Worm (Caenorhabditis elegans) whole organism, L4 larva: ENCODE data around the gene T08G5.1.

ENCODE experiments used
- D1046.2 ChIP-seq: fragments of 200-800 bp; sonication (Bioruptor generic); IDR thresholded peaks from 2 replicates; pipeline ENCODE4 v1.3.6; 2022; ENCODE audit warnings: missing genetic modification characterization, missing compliant biosample characterization
- F10B5.3 ChIP-seq: sonication (generic microtip); optimal IDR thresholded peaks from 2 replicates; lab custom pipeline; 2016; ENCODE audit warnings: mild to moderate bottlenecking, missing genetic modification characterization, missing compliant biosample characterization
- F49E8.2 ChIP-seq: sonication (generic microtip); optimal IDR thresholded peaks from 2 replicates; lab custom pipeline; 2016; ENCODE audit warnings: missing compliant biosample characterization, mild to moderate bottlenecking, missing genetic modification characterization, borderline replicate concordance
- Y105C5A.15 ChIP-seq: fragments of 200-800 bp; sonication (Bioruptor generic); IDR thresholded peaks from 2 replicates; pipeline ENCODE4 v1.3.6; 2022; ENCODE audit warnings: missing genetic modification characterization, missing compliant biosample characterization
- Y48G9A.11 ChIP-seq: fragments of 200-800 bp; sonication (Bioruptor generic); IDR thresholded peaks from 2 replicates; pipeline ENCODE4 v1.3.6; 2022; ENCODE audit warnings: missing genetic modification reagents, missing genetic modification characterization, missing compliant biosample characterization
- Y75B8A.6 ChIP-seq: fragments of 200-800 bp; sonication (Bioruptor generic); IDR thresholded peaks from 2 replicates; pipeline ENCODE4 v1.3.6; 2022; ENCODE audit warnings: missing genetic modification reagents, missing genetic modification characterization, missing compliant biosample characterization
- ZK337.2 ChIP-seq: fragments of 200-800 bp; sonication (Bioruptor generic); IDR thresholded peaks from 2 replicates; pipeline ENCODE4 v1.3.6; 2022; ENCODE audit warnings: missing genetic modification reagents, missing genetic modification characterization, missing compliant biosample characterization
- ZK546.5 ChIP-seq, 2 experiments: sonication (generic microtip); optimal IDR thresholded peaks; 2 replicates each; lab custom pipeline; 2017; ENCODE audit warnings: missing biosample characterization in 2 of 2, missing genetic modification characterization in 2 of 2
- aly-2 ChIP-seq: sonication (generic microtip); optimal IDR thresholded peaks from 2 replicates; lab custom pipeline; 2018; ENCODE audit warnings: missing biosample characterization, missing genetic modification characterization
- ama-1 ChIP-seq: fragments of 150-350 bp; optimal IDR thresholded peaks from 2 replicates; lab custom pipeline; 2014; ENCODE audit warnings: inconsistent platforms, mixed read lengths
- ceh-20 ChIP-seq: fragments of 200-800 bp; sonication (Bioruptor generic); IDR thresholded peaks from 2 replicates; pipeline ENCODE4 v1.3.6; 2022; ENCODE audit warnings: missing genetic modification reagents, missing genetic modification characterization, missing compliant biosample characterization
- ceh-62 ChIP-seq: sonication (generic microtip); optimal IDR thresholded peaks from 2 replicates; lab custom pipeline; 2017; ENCODE audit warnings: missing biosample characterization, missing genetic modification characterization
- ces-1 ChIP-seq: fragments of 150-350 bp; sonication (generic microtip); optimal IDR thresholded peaks from 4 replicates; lab custom pipeline; 2014; ENCODE audit warnings: missing biosample characterization, missing genetic modification reagents, missing genetic modification characterization
- cey-2 ChIP-seq: sonication (generic microtip); optimal IDR thresholded peaks from 3 replicates; lab custom pipeline; 2017; ENCODE audit warnings: missing genetic modification characterization, mild to moderate bottlenecking, missing compliant biosample characterization, antibody characterized with exemption, borderline replicate concordance; ENCODE audit not compliant: insufficient read depth
- ctbp-1 ChIP-seq: fragments of 200-800 bp; sonication (Bioruptor generic); IDR thresholded peaks from 2 replicates; pipeline ENCODE4 v1.3.6; 2022; ENCODE audit warnings: missing genetic modification reagents, missing genetic modification characterization, missing compliant biosample characterization
- daf-12 ChIP-seq: fragments of 150-350 bp; optimal IDR thresholded peaks from 2 replicates; lab custom pipeline; 2014; ENCODE audit warnings: missing biosample characterization, missing genetic modification reagents, missing genetic modification characterization
- daf-19 ChIP-seq: fragments of 200-800 bp; sonication (Bioruptor generic); conservative IDR thresholded peaks from 2 replicates; pipeline ENCODE4 v1.3.6; 2022; ENCODE audit warnings: missing genetic modification characterization, missing compliant biosample characterization
- daf-8 ChIP-seq: fragments of 200-800 bp; sonication (Bioruptor generic); IDR thresholded peaks from 2 replicates; pipeline ENCODE4 v1.3.6; 2022; ENCODE audit warnings: missing genetic modification characterization, missing compliant biosample characterization
- dmd-6 ChIP-seq: fragments of 200-800 bp; sonication (Bioruptor generic); IDR thresholded peaks from 2 replicates; pipeline ENCODE4 v1.3.6; 2022; ENCODE audit warnings: missing genetic modification reagents, missing genetic modification characterization, missing compliant biosample characterization
- dmd-9 ChIP-seq: fragments of 200-800 bp; sonication (Bioruptor generic); IDR thresholded peaks from 2 replicates; pipeline ENCODE4 v1.3.6; 2022; ENCODE audit warnings: missing genetic modification reagents, missing genetic modification characterization, missing compliant biosample characterization
- dpl-1 ChIP-seq: fragments of 150-350 bp; optimal IDR thresholded peaks from 2 replicates; lab custom pipeline; 2014; ENCODE audit warnings: missing biosample characterization, missing genetic modification reagents, missing genetic modification characterization
- duxl-1 ChIP-seq: sonication (generic microtip); optimal IDR thresholded peaks from 2 replicates; lab custom pipeline; 2016; ENCODE audit warnings: mild to moderate bottlenecking, missing genetic modification characterization, moderate library complexity, missing compliant biosample characterization; ENCODE audit not compliant: poor library complexity
- lim-7 ChIP-seq: fragments of 200-800 bp; sonication (Bioruptor generic); IDR thresholded peaks from 2 replicates; pipeline ENCODE4 v1.3.6; 2022; ENCODE audit warnings: missing genetic modification characterization, missing compliant biosample characterization
- lin-39 ChIP-seq: fragments of 150-350 bp; optimal IDR thresholded peaks from 2 replicates; lab custom pipeline; 2014; ENCODE audit warnings: missing biosample characterization, missing genetic modification reagents, missing genetic modification characterization
- lir-3 ChIP-seq: sonication (generic microtip); optimal IDR thresholded peaks from 2 replicates; lab custom pipeline; 2016; ENCODE audit warnings: mild to moderate bottlenecking, missing genetic modification characterization, missing compliant biosample characterization
- mdl-1 ChIP-seq, 2 experiments: fragments of 150-350 bp in 1 of 2; sonication (generic microtip) in 1 of 2; optimal IDR thresholded peaks; 2 replicates each; lab custom pipeline; 2014 to 2017; ENCODE audit warnings: missing biosample characterization in 2 of 2, missing genetic modification characterization in 2 of 2
- mdt-29 ChIP-seq: fragments of 200-800 bp; sonication (Bioruptor generic); IDR thresholded peaks from 2 replicates; pipeline ENCODE4 v1.3.6; 2022; ENCODE audit warnings: missing genetic modification reagents, missing genetic modification characterization, missing compliant biosample characterization
- mxl-2 ChIP-seq: fragments of 200-800 bp; sonication (Bioruptor generic); conservative IDR thresholded peaks from 2 replicates; pipeline ENCODE4 v1.3.6; 2022; ENCODE audit warnings: missing genetic modification reagents, missing genetic modification characterization, missing compliant biosample characterization
- mxl-3 ChIP-seq: fragments of 200-800 bp; sonication (Bioruptor generic); optimal IDR thresholded peaks from 2 replicates; lab custom pipeline; 2018; ENCODE audit warnings: mild to moderate bottlenecking, missing genetic modification characterization, missing compliant biosample characterization
- nhr-102 ChIP-seq: sonication (generic microtip); optimal IDR thresholded peaks from 2 replicates; lab custom pipeline; 2016; ENCODE audit warnings: mild to moderate bottlenecking, missing genetic modification characterization, moderate library complexity, missing compliant biosample characterization
- nhr-11 ChIP-seq: fragments of 150-350 bp; optimal IDR thresholded peaks from 2 replicates; lab custom pipeline; 2014; ENCODE audit warnings: missing biosample characterization, missing genetic modification characterization
- nhr-237 ChIP-seq: sonication (generic microtip); optimal IDR thresholded peaks from 2 replicates; lab custom pipeline; 2017; ENCODE audit warnings: missing biosample characterization, missing genetic modification characterization
- nhr-28 ChIP-seq: fragments of 150-350 bp; optimal IDR thresholded peaks from 2 replicates; lab custom pipeline; 2014; ENCODE audit warnings: missing biosample characterization, missing genetic modification characterization
- nhr-42 ChIP-seq: fragments of 200-800 bp; sonication (Bioruptor generic); IDR thresholded peaks from 2 replicates; pipeline ENCODE4 v1.3.6; 2022; ENCODE audit warnings: missing genetic modification characterization, missing compliant biosample characterization
- nhr-48 ChIP-seq: sonication (generic microtip); optimal IDR thresholded peaks from 2 replicates; lab custom pipeline; 2016; ENCODE audit warnings: mild to moderate bottlenecking, missing genetic modification characterization, missing compliant biosample characterization
- nhr-6 ChIP-seq: fragments of 150-350 bp; optimal IDR thresholded peaks from 2 replicates; lab custom pipeline; 2014; ENCODE audit warnings: missing biosample characterization, missing genetic modification characterization
- php-3 ChIP-seq: fragments of 200-800 bp; sonication (Bioruptor generic); IDR thresholded peaks from 2 replicates; pipeline ENCODE4 v1.3.6; 2022; ENCODE audit warnings: missing genetic modification reagents, missing genetic modification characterization, missing compliant biosample characterization
- skn-1 ChIP-seq: fragments of 150-350 bp; optimal IDR thresholded peaks from 2 replicates; lab custom pipeline; 2014; ENCODE audit warnings: missing biosample characterization, missing genetic modification characterization
- spr-1 ChIP-seq: sonication (generic microtip); optimal IDR thresholded peaks from 2 replicates; lab custom pipeline; 2016; ENCODE audit warnings: mild to moderate bottlenecking, missing genetic modification characterization, missing compliant biosample characterization
- spr-3 ChIP-seq: fragments of 200-800 bp; sonication (Bioruptor generic); optimal IDR thresholded peaks from 2 replicates; lab custom pipeline; 2018; ENCODE audit warnings: mild to moderate bottlenecking, missing genetic modification characterization, missing compliant biosample characterization
- unc-62 ChIP-seq, 3 experiments: fragments of 150-350 bp in 1 of 3; sonication (generic microtip); optimal IDR thresholded peaks in 2 of 3; peaks in 1 of 3; 1 replicate in 1 of 3; 2 replicates in 2 of 3; lab custom pipeline; 2014 to 2017; ENCODE audit warnings: missing biosample characterization in 3 of 3, missing genetic modification characterization in 3 of 3, missing genetic modification reagents in 3 of 3, missing genotype in 1 of 3
- vab-7 ChIP-seq: fragments of 200-800 bp; sonication (Bioruptor generic); IDR thresholded peaks from 2 replicates; pipeline ENCODE4 v1.3.6; 2022; ENCODE audit warnings: missing genetic modification reagents, missing genetic modification characterization, missing compliant biosample characterization
- zfp-3 ChIP-seq: fragments of 200-800 bp; sonication (Bioruptor generic); conservative IDR thresholded peaks from 2 replicates; pipeline ENCODE4 v1.3.6; 2022; ENCODE audit warnings: missing genetic modification reagents, missing genetic modification characterization, missing compliant biosample characterization
- zip-11 ChIP-seq: fragments of 200-800 bp; sonication (Bioruptor generic); IDR thresholded peaks from 2 replicates; pipeline ENCODE4 v1.3.6; 2022; ENCODE audit warnings: missing genetic modification characterization, missing compliant biosample characterization
- ztf-11 ChIP-seq: fragments of 150-350 bp; optimal IDR thresholded peaks from 2 replicates; lab custom pipeline; 2014; ENCODE audit warnings: missing biosample characterization, missing genetic modification characterization
- ztf-7 ChIP-seq: fragments of 150-350 bp; optimal IDR thresholded peaks from 2 replicates; lab custom pipeline; 2014; ENCODE audit warnings: missing biosample characterization, missing genetic modification characterization

T08G5.1 gene

ce11 chrV:14012002-14012554 is 6.5 kb upstream of the T08G5.1 start, which contains the start of the genes ddx-17 and aip-1 (continued):
- TF ChIP-seq F49E8.2: no peak
- no peak for TF ChIP-seq ceh-62 (tag; lab: Kevin White, UChicago)
- peak; percentile 77 for TF ChIP-seq dpl-1 (GFP tag; lab: Kevin White, UChicago)
- no peak for TF ChIP-seq D1046.2 (GFP tag; lab: Robert Waterston, UW)
- no peak for TF ChIP-seq dmd-9 (GFP tag; lab: Robert Waterston, UW)
- no peak for TF ChIP-seq skn-1 (tag; lab: Kevin White, UChicago)
- TF ChIP-seq duxl-1 (tag; lab: Kevin White, UChicago): no peak
- TF ChIP-seq spr-3 (GFP tag; lab: Kevin White, UChicago): no peak
- TF ChIP-seq daf-19: no peak
- no peak for TF ChIP-seq ZK337.2
- TF ChIP-seq ces-1 (GFP tag; lab: Kevin White, UChicago): no peak
- peak; percentile 44 for TF ChIP-seq nhr-102 (tag; lab: Kevin White, UChicago)
- TF ChIP-seq mdt-29 (GFP tag; lab: Robert Waterston, UW): no peak
- no peak for TF ChIP-seq lin-39 (tag; lab: Kevin White, UChicago)
- peak; percentile 63 for TF ChIP-seq nhr-28
- no peak for TF ChIP-seq ctbp-1 (GFP tag; lab: Robert Waterston, UW)
- TF ChIP-seq ZK546.5 (tag; optimal IDR thresholded peaks at IDR 0.05; lab: Kevin White, UChicago): no peak
- TF ChIP-seq lim-7 (GFP tag; lab: Robert Waterston, UW): no peak
- no peak for TF ChIP-seq php-3 (GFP tag; lab: Robert Waterston, UW)
- TF ChIP-seq vab-7 (GFP tag; lab: Robert Waterston, UW): no peak
- no peak for TF ChIP-seq Y75B8A.6 (GFP tag; lab: Robert Waterston, UW)
- peak; percentile 71 for TF ChIP-seq nhr-11 (tag; lab: Kevin White, UChicago)
- TF ChIP-seq nhr-42 (GFP tag; lab: Robert Waterston, UW): no peak
- peak; percentile 42 for TF ChIP-seq mxl-3 (GFP tag; lab: Kevin White, UChicago)
- no peak for TF ChIP-seq spr-1 (tag; lab: Kevin White, UChicago)
- TF ChIP-seq cey-2 (tag; lab: Kevin White, UChicago): no peak
- TF ChIP-seq zfp-3: no peak

ce11 chrV:14013638-14014037 is 4.9 kb upstream of the T08G5.1 start:
- TF ChIP-seq Y48G9A.11 (GFP tag; lab: Robert Waterston, UW) (no peak), aly-2 (tag; lab: Kevin White, UChicago) (no peak), zfp-3 (peak; percentile 45; the same call in 1 of the 2 replicates), ceh-20 (GFP tag; lab: Robert Waterston, UW) (0 out of 2 replicates have a peak, but pooled peaks have one; percentile 40), daf-19 (no peak), ztf-7 (peak; percentile 11), ama-1 (lab: Kevin White, UChicago) (no peak), ctbp-1 (GFP tag; lab: Robert Waterston, UW) (no peak), duxl-1 (tag; lab: Kevin White, UChicago) (no peak), daf-12 (tag; lab: Kevin White, UChicago) (no peak), daf-8 (GFP tag; lab: Robert Waterston, UW) (no peak)

- no peak for TF ChIP-seq ztf-11 (tag; lab: Kevin White, UChicago)
- TF ChIP-seq dmd-6 (GFP tag; lab: Robert Waterston, UW): no peak
- TF ChIP-seq ceh-62 (tag; lab: Kevin White, UChicago): no peak
- no peak for TF ChIP-seq F10B5.3 (tag; lab: Kevin White, UChicago)
- TF ChIP-seq nhr-42 (GFP tag; lab: Robert Waterston, UW): no peak
- TF ChIP-seq ama-1 (lab: Kevin White, UChicago): no peak
- no peak for TF ChIP-seq lir-3 (tag; lab: Kevin White, UChicago)
- no peak for TF ChIP-seq Y105C5A.15 (GFP tag; lab: Robert Waterston, UW)
- TF ChIP-seq mdl-1 (tag; optimal IDR thresholded peaks at IDR 0.05; lab: Kevin White, UChicago): no peak
- no peak for TF ChIP-seq spr-3 (GFP tag; lab: Kevin White, UChicago)
- TF ChIP-seq mxl-2 (GFP tag; lab: Robert Waterston, UW): no peak
- no peak for TF ChIP-seq unc-62 (GFP tag; optimal IDR thresholded peaks at IDR 0.05 in 1 of 2; lab: Kevin White, UChicago)
- TF ChIP-seq unc-62 (tag; optimal IDR thresholded peaks at IDR 0.05; lab: Kevin White, UChicago): no peak
- TF ChIP-seq zip-11: no peak
- no peak for TF ChIP-seq nhr-6 (tag; lab: Kevin White, UChicago)
- no peak for TF ChIP-seq nhr-237 (tag; lab: Kevin White, UChicago)
- no peak for TF ChIP-seq nhr-48 (tag; lab: Kevin White, UChicago)
These were observed 4.2 kb upstream of the T08G5.1 start, which contains the start of gene end-3 for ce11 chrV:14014395-14014794. end-3 (plus strand) TSS chrV:14014695.
